Worm (Caenorhabditis elegans) whole organism, late embryonic: ENCODE data around the gene cah-1.

ENCODE experiments used
- C08G9.2 ChIP-seq: sonication (generic microtip); optimal IDR thresholded peaks from 2 replicates; lab custom pipeline; 2016; ENCODE audit warnings: mild to moderate bottlenecking, missing genetic modification characterization, moderate library complexity, missing compliant biosample characterization
- C38D4.7 ChIP-seq: fragments of 200-800 bp; sonication (Bioruptor generic); optimal IDR thresholded peaks from 2 replicates; lab custom pipeline; 2018; ENCODE audit warnings: mild to moderate bottlenecking, missing genetic modification characterization, moderate library complexity, missing compliant biosample characterization
- F13H6.1 ChIP-seq: sonication (generic microtip); optimal IDR thresholded peaks from 2 replicates; lab custom pipeline; 2016; ENCODE audit warnings: missing genetic modification characterization, missing compliant biosample characterization
- K09A11.1 ChIP-seq: sonication (generic microtip); optimal IDR thresholded peaks from 2 replicates; lab custom pipeline; 2017; ENCODE audit warnings: antibody characterized with exemption, mild to moderate bottlenecking, missing genetic modification characterization, missing compliant biosample characterization; ENCODE audit not compliant: insufficient read depth
- T23F11.4 ChIP-seq: fragments of 200-800 bp; sonication (Bioruptor generic); optimal IDR thresholded peaks from 2 replicates; lab custom pipeline; 2018; ENCODE audit warnings: mild to moderate bottlenecking, missing genetic modification characterization, missing compliant biosample characterization
- Y22D7AL.16 ChIP-seq: sonication (generic microtip); optimal IDR thresholded peaks from 2 replicates; lab custom pipeline; 2016; ENCODE audit warnings: missing genetic modification characterization, missing compliant biosample characterization
- ama-1 ChIP-seq: fragments of 150-350 bp; optimal IDR thresholded peaks from 2 replicates; lab custom pipeline; 2014
- ceh-14 ChIP-seq: sonication (generic microtip); optimal IDR thresholded peaks from 2 replicates; lab custom pipeline; 2016; ENCODE audit warnings: missing genotype, missing genetic modification characterization, missing compliant biosample characterization
- ceh-18 ChIP-seq: sonication (generic microtip); optimal IDR thresholded peaks from 2 replicates; lab custom pipeline; 2016; ENCODE audit warnings: missing genetic modification characterization, missing compliant biosample characterization
- ceh-19 ChIP-seq: fragments of 200-800 bp; sonication (Bioruptor generic); optimal IDR thresholded peaks from 2 replicates; lab custom pipeline; 2018; ENCODE audit warnings: mild to moderate bottlenecking, missing genetic modification characterization, missing compliant biosample characterization
- ceh-2 ChIP-seq: sonication (generic microtip); optimal IDR thresholded peaks from 2 replicates; lab custom pipeline; 2016; ENCODE audit warnings: missing genotype, missing genetic modification characterization, missing compliant biosample characterization
- ceh-31 ChIP-seq: sonication (generic microtip); optimal IDR thresholded peaks from 2 replicates; lab custom pipeline; 2016; ENCODE audit warnings: missing genetic modification characterization, missing compliant biosample characterization
- ceh-34 ChIP-seq: sonication (generic microtip); optimal IDR thresholded peaks from 2 replicates; lab custom pipeline; 2016; ENCODE audit warnings: mild to moderate bottlenecking, missing genetic modification characterization, missing compliant biosample characterization
- ceh-45 ChIP-seq: fragments of 200-800 bp; sonication (Bioruptor generic); IDR thresholded peaks from 2 replicates; pipeline ENCODE4 v1.3.6; 2022; ENCODE audit warnings: missing genetic modification reagents, missing genetic modification characterization, missing compliant biosample characterization
- ceh-9 ChIP-seq: sonication (generic microtip); optimal IDR thresholded peaks from 2 replicates; lab custom pipeline; 2016; ENCODE audit warnings: mild to moderate bottlenecking, missing genetic modification characterization, inconsistent platforms, missing compliant biosample characterization
- che-1 ChIP-seq: sonication (generic microtip); optimal IDR thresholded peaks from 2 replicates; lab custom pipeline; 2016; ENCODE audit warnings: mild to moderate bottlenecking, missing genetic modification characterization, missing compliant biosample characterization
- elt-2 ChIP-seq: sonication (generic microtip); optimal IDR thresholded peaks from 2 replicates; lab custom pipeline; 2016; ENCODE audit warnings: missing genetic modification reagents, missing genetic modification characterization, missing compliant biosample characterization
- elt-4 ChIP-seq: sonication (generic microtip); optimal IDR thresholded peaks from 2 replicates; lab custom pipeline; 2016; ENCODE audit warnings: missing genetic modification characterization, missing compliant biosample characterization
- eyg-1 ChIP-seq: sonication (generic microtip); optimal IDR thresholded peaks from 2 replicates; lab custom pipeline; 2016; ENCODE audit warnings: missing genotype, missing genetic modification characterization, missing compliant biosample characterization
- fkh-6 ChIP-seq: sonication (generic microtip); optimal IDR thresholded peaks from 2 replicates; lab custom pipeline; 2016; ENCODE audit warnings: missing genetic modification characterization, missing compliant biosample characterization
- hlh-13 ChIP-seq: fragments of 200-800 bp; sonication (Bioruptor generic); optimal IDR thresholded peaks from 2 replicates; lab custom pipeline; 2018; ENCODE audit warnings: mild to moderate bottlenecking, missing genetic modification characterization, missing compliant biosample characterization
- hlh-6 ChIP-seq: sonication (generic microtip); optimal IDR thresholded peaks from 2 replicates; lab custom pipeline; 2016; ENCODE audit warnings: missing genotype, missing genetic modification characterization, missing compliant biosample characterization
- lin-11 ChIP-seq: fragments of 200-800 bp; sonication (Bioruptor generic); optimal IDR thresholded peaks from 2 replicates; lab custom pipeline; 2018; ENCODE audit warnings: mild to moderate bottlenecking, missing genetic modification characterization, missing compliant biosample characterization
- mec-3 ChIP-seq: sonication (generic microtip); optimal IDR thresholded peaks from 2 replicates; lab custom pipeline; 2016; ENCODE audit warnings: borderline replicate concordance, missing genetic modification characterization, missing compliant biosample characterization
- nfya-1 ChIP-seq: sonication (generic microtip); optimal IDR thresholded peaks from 2 replicates; lab custom pipeline; 2017; ENCODE audit warnings: missing genetic modification characterization, mild to moderate bottlenecking, missing compliant biosample characterization, antibody characterized with exemption, moderate library complexity
- nhr-11 ChIP-seq: fragments of 150-350 bp; optimal IDR thresholded peaks from 2 replicates; lab custom pipeline; 2014; ENCODE audit warnings: missing biosample characterization, missing genetic modification characterization
- nhr-232 ChIP-seq: sonication (generic microtip); optimal IDR thresholded peaks from 2 replicates; lab custom pipeline; 2016; ENCODE audit warnings: missing genetic modification characterization, missing compliant biosample characterization
- odd-2 ChIP-seq: sonication (generic microtip); optimal IDR thresholded peaks from 2 replicates; lab custom pipeline; 2017; ENCODE audit warnings: antibody characterized with exemption, mild to moderate bottlenecking, missing genetic modification characterization, missing compliant biosample characterization
- pat-9 ChIP-seq: fragments of 200-800 bp; sonication (Bioruptor generic); optimal IDR thresholded peaks from 2 replicates; lab custom pipeline; 2018; ENCODE audit warnings: mild to moderate bottlenecking, missing genetic modification characterization, moderate library complexity, missing compliant biosample characterization
- pax-1 ChIP-seq: fragments of 150-350 bp; optimal IDR thresholded peaks from 2 replicates; lab custom pipeline; 2014; ENCODE audit warnings: missing biosample characterization, missing genetic modification characterization
- pha-4 ChIP-seq: fragments of 150-350 bp; optimal IDR thresholded peaks from 2 replicates; lab custom pipeline; 2018; ENCODE audit warnings: missing biosample characterization, missing genetic modification reagents, missing genetic modification characterization
- pqm-1 ChIP-seq: sonication (generic microtip); optimal IDR thresholded peaks from 2 replicates; lab custom pipeline; 2016; ENCODE audit warnings: missing genetic modification characterization, missing compliant biosample characterization
- ref-2 ChIP-seq: sonication (generic microtip); optimal IDR thresholded peaks from 2 replicates; lab custom pipeline; 2016; ENCODE audit warnings: missing genetic modification characterization, missing compliant biosample characterization
- rnt-1 ChIP-seq: sonication (generic microtip); optimal IDR thresholded peaks from 2 replicates; lab custom pipeline; 2016; ENCODE audit warnings: missing genetic modification characterization, missing compliant biosample characterization
- sdc-2 ChIP-seq: sonication (generic microtip); optimal IDR thresholded peaks from 2 replicates; lab custom pipeline; 2016; ENCODE audit warnings: missing genotype, missing genetic modification characterization, missing compliant biosample characterization
- sox-2 ChIP-seq: fragments of 200-800 bp; sonication (Bioruptor generic); IDR thresholded peaks from 2 replicates; pipeline ENCODE4 v1.3.6; 2022; ENCODE audit warnings: missing genetic modification reagents, missing genetic modification characterization, missing compliant biosample characterization
- sox-4 ChIP-seq: sonication (generic microtip); optimal IDR thresholded peaks from 2 replicates; lab custom pipeline; 2017; ENCODE audit warnings: mild to moderate bottlenecking, missing genetic modification characterization, inconsistent platforms, missing compliant biosample characterization
- tbx-2 ChIP-seq: sonication (generic microtip); optimal IDR thresholded peaks from 2 replicates; lab custom pipeline; 2016; ENCODE audit warnings: missing genetic modification characterization, missing compliant biosample characterization
- tbx-7 ChIP-seq: sonication (generic microtip); optimal IDR thresholded peaks from 2 replicates; lab custom pipeline; 2016; ENCODE audit warnings: missing genotype, missing genetic modification characterization, missing compliant biosample characterization
- ttx-3 ChIP-seq: sonication (generic microtip); optimal IDR thresholded peaks from 2 replicates; lab custom pipeline; 2016; ENCODE audit warnings: missing genetic modification reagents, missing genetic modification characterization, missing compliant biosample characterization
- unc-3 ChIP-seq, 2 experiments: fragments of 200-800 bp in 1 of 2; sonication (Bioruptor generic) in 1 of 2; sonication (generic microtip) in 1 of 2; conservative IDR thresholded peaks in 1 of 2; optimal IDR thresholded peaks in 1 of 2; 2 replicates each; pipeline versions ENCODE4 v1.3.6 to Lab custom; 2016 to 2022; ENCODE audit warnings: missing compliant biosample characterization in 2 of 2, missing genetic modification characterization in 2 of 2, missing genetic modification reagents in 1 of 2
- unc-42 ChIP-seq: sonication (generic microtip); optimal IDR thresholded peaks from 2 replicates; lab custom pipeline; 2016; ENCODE audit warnings: missing genotype, missing genetic modification characterization, missing compliant biosample characterization
- unc-55 ChIP-seq: sonication (generic microtip); optimal IDR thresholded peaks from 2 replicates; lab custom pipeline; 2017; ENCODE audit warnings: missing biosample characterization, missing genetic modification reagents, missing genetic modification characterization
- unc-86 ChIP-seq: sonication (generic microtip); optimal IDR thresholded peaks from 2 replicates; lab custom pipeline; 2016; ENCODE audit warnings: missing genetic modification characterization, missing compliant biosample characterization
- ztf-16 ChIP-seq: sonication (generic microtip); optimal IDR thresholded peaks from 2 replicates; lab custom pipeline; 2017; ENCODE audit warnings: missing genetic modification characterization, missing compliant biosample characterization

cah-1 gene

DNA sequence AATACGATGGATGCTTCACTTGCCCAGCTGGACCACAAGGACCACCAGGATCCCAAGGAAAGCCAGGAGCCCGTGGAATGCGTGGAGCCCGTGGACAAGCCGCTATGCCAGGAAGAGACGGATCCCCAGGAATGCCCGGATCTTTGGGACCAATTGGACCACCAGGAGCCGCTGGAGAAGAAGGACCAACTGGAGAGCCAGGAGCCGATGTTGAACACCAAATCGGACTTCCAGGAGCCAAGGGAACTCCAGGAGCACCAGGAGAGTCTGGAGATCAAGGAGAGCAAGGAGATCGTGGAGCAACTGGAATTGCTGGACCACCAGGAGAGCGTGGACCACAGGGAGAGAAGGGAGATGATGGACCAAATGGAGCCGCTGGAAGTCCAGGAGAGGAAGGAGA, 22.5 kb upstream of the cah-1 start:
- TF ChIP-seq unc-55 (GFP tag; lab: Kevin White, UChicago): no peak
- no peak for TF ChIP-seq K09A11.1
- no peak for TF ChIP-seq F13H6.1 (tag; lab: Kevin White, UChicago)
- no peak for TF ChIP-seq unc-86 (tag; lab: Kevin White, UChicago)
- TF ChIP-seq tbx-2 (tag; lab: Kevin White, UChicago): no peak
- TF ChIP-seq ttx-3 (tag; lab: Kevin White, UChicago): no peak
- TF ChIP-seq Y22D7AL.16: no peak
- TF ChIP-seq pqm-1 (tag; lab: Kevin White, UChicago): no peak
- TF ChIP-seq ceh-34 (tag; lab: Kevin White, UChicago): peak; percentile 4
- no peak for TF ChIP-seq sdc-2 (tag; lab: Kevin White, UChicago)
- TF ChIP-seq ceh-9 (tag; lab: Kevin White, UChicago): no peak
- no peak for TF ChIP-seq sox-4 (tag; lab: Kevin White, UChicago)
- no peak for TF ChIP-seq ceh-31 (tag; lab: Kevin White, UChicago)
- peak; percentile 14 for TF ChIP-seq C08G9.2 (tag; lab: Kevin White, UChicago)
- peak; percentile 63 for TF ChIP-seq T23F11.4 (GFP tag; lab: Kevin White, UChicago)
- TF ChIP-seq hlh-6 (tag; lab: Kevin White, UChicago): no peak
- no peak for TF ChIP-seq fkh-6 (tag; lab: Kevin White, UChicago)
- no peak for TF ChIP-seq pha-4
- no peak for TF ChIP-seq sox-2
- TF ChIP-seq odd-2 (tag; lab: Kevin White, UChicago): no peak
- TF ChIP-seq nhr-232: no peak
- TF ChIP-seq ref-2 (tag; lab: Kevin White, UChicago): no peak
- no peak for TF ChIP-seq pat-9 (tag; lab: Kevin White, UChicago)
- TF ChIP-seq rnt-1: no peak
- no peak for TF ChIP-seq ceh-14 (tag; lab: Kevin White, UChicago)
- TF ChIP-seq, all 69 proteins: peak for 3

- TF ChIP-seq nfya-1 (peak; percentile 1), ceh-34 (tag; lab: Kevin White, UChicago) (no peak), ama-1 (peak; percentile 82)
These were observed 21.6 kb upstream of the cah-1 start, which contains the start of gene dpy-17 for ce11 chrIII:5106893-5107471. dpy-17 (plus strand) TSS chrIII:5107330.

ce11 chrIII:5105485-5105884, 20.1 kb upstream of the cah-1 start:
- TF ChIP-seq nfya-1: no peak
- TF ChIP-seq pqm-1 (tag; lab: Kevin White, UChicago): no peak
- no peak for TF ChIP-seq eyg-1
- no peak for TF ChIP-seq che-1 (tag; lab: Kevin White, UChicago)
- TF ChIP-seq sox-2: no peak
- TF ChIP-seq hlh-13 (GFP tag; lab: Kevin White, UChicago): no peak
- no peak for TF ChIP-seq C38D4.7 (GFP tag; lab: Kevin White, UChicago)
- no peak for TF ChIP-seq unc-3 (GFP tag; conservative IDR thresholded peaks at IDR 0.05; lab: Robert Waterston, UW)
- TF ChIP-seq unc-3 (tag; optimal IDR thresholded peaks at IDR 0.05; lab: Kevin White, UChicago): no peak
- no peak for TF ChIP-seq ceh-18 (tag; lab: Kevin White, UChicago)
- TF ChIP-seq ceh-2 (tag; lab: Kevin White, UChicago): no peak
- TF ChIP-seq elt-4 (tag; lab: Kevin White, UChicago): no peak
- TF ChIP-seq mec-3 (tag; lab: Kevin White, UChicago): no peak
- TF ChIP-seq unc-86 (tag; lab: Kevin White, UChicago): no peak

- TF ChIP-seq ztf-16 (tag; lab: Kevin White, UChicago) (no peak), ceh-34 (tag; lab: Kevin White, UChicago) (no peak), eyg-1 (no peak), ref-2 (tag; lab: Kevin White, UChicago) (no peak), pat-9 (tag; lab: Kevin White, UChicago) (no peak), unc-42 (tag; lab: Kevin White, UChicago) (peak; percentile 12), nhr-232 (no peak), rnt-1 (no peak), ceh-2 (tag; lab: Kevin White, UChicago) (peak; percentile 45), F13H6.1 (tag; lab: Kevin White, UChicago) (no peak), tbx-7 (tag; lab: Kevin White, UChicago) (no peak), nfya-1 (peak; percentile 1), hlh-6 (tag; lab: Kevin White, UChicago) (no peak), lin-11 (tag; lab: Kevin White, UChicago) (no peak), T23F11.4 (GFP tag; lab: Kevin White, UChicago) (no peak), ceh-19 (GFP tag; lab: Kevin White, UChicago) (peak; percentile 15), ama-1 (no peak), elt-2 (tag; lab: Kevin White, UChicago) (peak; percentile 31), sox-4 (tag; lab: Kevin White, UChicago) (no peak), nhr-11 (tag; lab: Kevin White, UChicago) (no peak), ceh-45 (GFP tag; lab: Robert Waterston, UW) (no peak), pax-1 (tag; lab: Kevin White, UChicago) (no peak), ttx-3 (tag; lab: Kevin White, UChicago) (no peak)
These were observed 17.2 kb upstream of the cah-1 start, which contains the start of gene F54D8.6 for ce11 chrIII:5102616-5103015. F54D8.6 (plus strand) TSS chrIII:5102985.
